Fruit fly (Drosophila melanogaster) whole organism, embryonic: ENCODE results near the gene ClC-a.
A peak's percentile ranks its signal among the peaks of the same experiment; 100 is the strongest.

Experiments
- C15 ChIP-seq: fragments of 200-800 bp; sonication (Bioruptor generic); IDR thresholded peaks from 3 replicates; pipeline ENCODE4 v1.3.6; 2022; ENCODE audit warnings: missing biosample characterization, missing genetic modification characterization
- CG10267 ChIP-seq: fragments of 200-800 bp; sonication (Bioruptor generic); optimal IDR thresholded peaks from 2 replicates; lab custom pipeline; 2018; ENCODE audit warnings: missing biosample characterization, mild to moderate bottlenecking, missing genetic modification characterization, moderate library complexity
- CG10366 ChIP-seq: fragments of 200-800 bp; sonication (Bioruptor generic); IDR thresholded peaks from 2 replicates; pipeline ENCODE4 v1.3.6; 2022; ENCODE audit warnings: missing biosample characterization, missing genetic modification characterization
- CG10431 ChIP-seq: fragments of 200-800 bp; sonication (Bioruptor generic); optimal IDR thresholded peaks from 3 replicates; lab custom pipeline; 2018; ENCODE audit warnings: missing biosample characterization, mild to moderate bottlenecking, missing genetic modification characterization
- CG1233 ChIP-seq: fragments of 200-800 bp; sonication (Bioruptor generic); optimal IDR thresholded peaks from 4 replicates; lab custom pipeline; 2018; ENCODE audit warnings: missing biosample characterization, mild to moderate bottlenecking, missing genetic modification characterization
- CG12744 ChIP-seq: fragments of 200-800 bp; sonication (Bioruptor generic); optimal IDR thresholded peaks from 2 replicates; lab custom pipeline; 2016; ENCODE audit warnings: missing biosample characterization, missing genetic modification characterization
- CG14667 ChIP-seq: fragments of 200-800 bp; sonication (Bioruptor generic); IDR thresholded peaks from 2 replicates; pipeline ENCODE4 v1.3.6; 2022; ENCODE audit warnings: missing biosample characterization, missing genetic modification characterization
- CG15073 ChIP-seq: fragments of 200-800 bp; sonication (Bioruptor generic); optimal IDR thresholded peaks from 2 replicates; lab custom pipeline; 2016; ENCODE audit warnings: missing biosample characterization, missing genetic modification characterization
- CG15269 ChIP-seq: fragments of 200-800 bp; sonication (Bioruptor generic); optimal IDR thresholded peaks from 2 replicates; lab custom pipeline; 2018; ENCODE audit warnings: missing biosample characterization, mild to moderate bottlenecking, missing genetic modification characterization, moderate library complexity
- CG17186 ChIP-seq: fragments of 200-800 bp; sonication (Bioruptor generic); optimal IDR thresholded peaks from 3 replicates; lab custom pipeline; 2017; ENCODE audit warnings: missing biosample characterization, missing genetic modification reagents, missing genetic modification characterization
- CG17802 ChIP-seq: fragments of 200-800 bp; sonication (Bioruptor generic); optimal IDR thresholded peaks from 2 replicates; lab custom pipeline; 2018; ENCODE audit warnings: missing biosample characterization, mild to moderate bottlenecking, missing genetic modification characterization, moderate library complexity
- CG17829 ChIP-seq: fragments of 200-800 bp; optimal IDR thresholded peaks from 2 replicates; lab custom pipeline; 2019; ENCODE audit warnings: missing biosample characterization, mild to moderate bottlenecking, missing genetic modification characterization, moderate library complexity
- CG17912 ChIP-seq: fragments of 200-800 bp; sonication (Bioruptor generic); optimal IDR thresholded peaks from 2 replicates; lab custom pipeline; 2018; ENCODE audit warnings: missing biosample characterization, mild to moderate bottlenecking, missing genetic modification characterization
- CG30020 ChIP-seq: fragments of 200-800 bp; optimal IDR thresholded peaks from 2 replicates; lab custom pipeline; 2019; ENCODE audit warnings: missing biosample characterization, mild to moderate bottlenecking, missing genetic modification characterization, moderate library complexity
- CG31388 ChIP-seq: fragments of 200-800 bp; sonication (Bioruptor generic); optimal IDR thresholded peaks from 2 replicates; lab custom pipeline; 2016; ENCODE audit warnings: missing biosample characterization, missing genetic modification characterization
- CG34224 ChIP-seq: fragments of 200-800 bp; sonication (Bioruptor generic); IDR thresholded peaks from 3 replicates; pipeline ENCODE4 v1.3.6; 2022; ENCODE audit warnings: missing biosample characterization, missing genetic modification characterization; ENCODE audit not compliant: partially characterized antibody
- CG6791 ChIP-seq: fragments of 200-800 bp; sonication (Bioruptor generic); IDR thresholded peaks from 3 replicates; pipeline ENCODE4 v1.3.6; 2022; ENCODE audit warnings: missing biosample characterization, missing genetic modification characterization; ENCODE audit not compliant: partially characterized antibody
- CG9727 ChIP-seq: fragments of 200-800 bp; sonication (Bioruptor generic); optimal IDR thresholded peaks from 3 replicates; lab custom pipeline; 2017; ENCODE audit warnings: missing biosample characterization, mild to moderate bottlenecking, missing genetic modification characterization
- Dek ChIP-seq: fragments of 200-800 bp; sonication (Bioruptor generic); optimal IDR thresholded peaks from 3 replicates; lab custom pipeline; 2019; ENCODE audit warnings: missing biosample characterization, mild to moderate bottlenecking, missing genetic modification characterization, moderate library complexity
- Fer2 ChIP-seq: fragments of 200-800 bp; sonication (Bioruptor generic); optimal IDR thresholded peaks from 2 replicates; lab custom pipeline; 2018; ENCODE audit warnings: missing biosample characterization, mild to moderate bottlenecking, missing genetic modification characterization, moderate library complexity
- H2.0 ChIP-seq: fragments of 200-800 bp; sonication (Bioruptor generic); IDR thresholded peaks from 2 replicates; pipeline ENCODE4 v1.3.6; 2022; ENCODE audit warnings: missing biosample characterization, missing genetic modification characterization
- HLH54F ChIP-seq: fragments of 200-800 bp; sonication (Bioruptor generic); optimal IDR thresholded peaks from 3 replicates; lab custom pipeline; 2016; ENCODE audit warnings: missing biosample characterization, missing genetic modification characterization
- HLHmδ ChIP-seq: fragments of 200-800 bp; sonication (Bioruptor generic); optimal IDR thresholded peaks from 2 replicates; lab custom pipeline; 2018; ENCODE audit warnings: missing biosample characterization, mild to moderate bottlenecking, missing genetic modification characterization, moderate library complexity
- Hmr ChIP-seq: fragments of 200-800 bp; sonication (Bioruptor generic); optimal IDR thresholded peaks from 3 replicates; lab custom pipeline; 2017; ENCODE audit warnings: mild to moderate bottlenecking, missing biosample characterization, missing genetic modification reagents, missing genetic modification characterization
- MESR4 ChIP-seq: fragments of 200-800 bp; sonication (Bioruptor generic); optimal IDR thresholded peaks from 2 replicates; lab custom pipeline; 2018; ENCODE audit warnings: missing biosample characterization, mild to moderate bottlenecking, missing genetic modification characterization, moderate library complexity
- Ptx1 ChIP-seq: fragments of 200-800 bp; sonication (Bioruptor generic); IDR thresholded peaks from 2 replicates; pipeline ENCODE4 v1.3.6; 2022; ENCODE audit warnings: missing biosample characterization, missing genetic modification characterization
- Ravus ChIP-seq: fragments of 200-800 bp; sonication (Bioruptor generic); IDR thresholded peaks from 2 replicates; pipeline ENCODE4 v1.3.6; 2022; ENCODE audit warnings: missing biosample characterization, missing genetic modification characterization
- Stat92E ChIP-seq, 3 experiments: fragments of >200 bp in 2 of 3; fragments of 200-800 bp in 1 of 3; sonication (Bioruptor generic) in 1 of 3; optimal IDR thresholded peaks; 2 replicates each; lab custom pipeline; 2017 to 2019; ENCODE audit warnings: missing biosample characterization in 3 of 3, missing genetic modification characterization in 3 of 3, mild to moderate bottlenecking in 1 of 3, moderate library complexity in 1 of 3
- ac ChIP-seq: fragments of 200-800 bp; sonication (Bioruptor generic); optimal IDR thresholded peaks from 3 replicates; lab custom pipeline; 2017; ENCODE audit warnings: missing biosample characterization, mild to moderate bottlenecking, missing genetic modification characterization
- bab2 ChIP-seq: fragments of 200-800 bp; sonication (Bioruptor generic); optimal IDR thresholded peaks from 2 replicates; lab custom pipeline; 2016; ENCODE audit warnings: missing biosample characterization, missing genetic modification characterization
- chif ChIP-seq, 2 experiments: fragments of 200-800 bp; sonication (Bioruptor generic); optimal IDR thresholded peaks; 3 replicates each; lab custom pipeline; 2016; ENCODE audit warnings: missing biosample characterization in 2 of 2, missing genetic modification characterization in 2 of 2
- emc ChIP-seq: fragments of 200-800 bp; sonication (Bioruptor generic); optimal IDR thresholded peaks from 2 replicates; lab custom pipeline; 2016; ENCODE audit warnings: missing biosample characterization, missing genetic modification characterization
- ewg ChIP-seq: fragments of 200-800 bp; sonication (Bioruptor generic); optimal IDR thresholded peaks from 3 replicates; lab custom pipeline; 2017; ENCODE audit warnings: mild to moderate bottlenecking, missing biosample characterization, missing genetic modification reagents, missing genetic modification characterization
- fru ChIP-seq: fragments of >200 bp; optimal IDR thresholded peaks from 2 replicates; lab custom pipeline; 2017
- gcm ChIP-seq: fragments of 200-800 bp; sonication (Bioruptor generic); optimal IDR thresholded peaks from 2 replicates; lab custom pipeline; 2019; ENCODE audit warnings: missing biosample characterization, mild to moderate bottlenecking, missing genetic modification characterization, moderate library complexity
- hkb ChIP-seq, 2 experiments: fragments of 200-800 bp in 1 of 2; fragments of >200 bp in 1 of 2; sonication (Bioruptor generic) in 1 of 2; IDR thresholded peaks in 1 of 2; optimal IDR thresholded peaks in 1 of 2; 2 replicates each; pipeline versions ENCODE4 v1.3.6 to Lab custom; 2017 to 2022; ENCODE audit warnings: missing biosample characterization in 1 of 2, missing genetic modification characterization in 1 of 2
- hth ChIP-seq: fragments of >200 bp; optimal IDR thresholded peaks from 2 replicates; lab custom pipeline; 2017; ENCODE audit warnings: inconsistent platforms
- jumu ChIP-seq: fragments of 200-800 bp; sonication (Bioruptor generic); optimal IDR thresholded peaks from 3 replicates; lab custom pipeline; 2016; ENCODE audit warnings: missing biosample characterization, missing genetic modification characterization
- klu ChIP-seq: fragments of 200-800 bp; sonication (Bioruptor generic); IDR thresholded peaks from 2 replicates; pipeline ENCODE4 v1.3.6; 2022; ENCODE audit warnings: missing biosample characterization, missing genetic modification characterization
- lmd ChIP-seq: fragments of 200-800 bp; sonication (Bioruptor generic); IDR thresholded peaks from 2 replicates; pipeline ENCODE4 v1.3.6; 2022; ENCODE audit warnings: missing biosample characterization, missing genetic modification characterization
- lola ChIP-seq, 3 experiments: fragments of >200 bp in 2 of 3; fragments of 200-800 bp in 1 of 3; sonication (Bioruptor generic) in 1 of 3; optimal IDR thresholded peaks; 2 replicates each; lab custom pipeline; 2017 to 2019; ENCODE audit warnings: missing biosample characterization in 3 of 3, missing genetic modification characterization in 3 of 3, mild to moderate bottlenecking in 1 of 3, moderate library complexity in 1 of 3
- luna ChIP-seq: fragments of 200-800 bp; sonication (Bioruptor generic); optimal IDR thresholded peaks from 2 replicates; lab custom pipeline; 2016; ENCODE audit warnings: missing biosample characterization, missing genetic modification characterization
- rib ChIP-seq: fragments of 200-800 bp; sonication (Bioruptor generic); IDR thresholded peaks from 2 replicates; pipeline ENCODE4 v1.3.6; 2022; ENCODE audit warnings: missing biosample characterization, missing genetic modification characterization
- sens ChIP-seq: fragments of 200-800 bp; sonication (Bioruptor generic); peaks from one replicate; lab custom pipeline; 2016; ENCODE audit warnings: missing biosample characterization, missing genetic modification characterization
- sna ChIP-seq: fragments of 200-800 bp; sonication (Bioruptor generic); IDR thresholded peaks from 2 replicates; pipeline ENCODE4 v1.3.6; 2022; ENCODE audit warnings: missing biosample characterization, missing genetic modification characterization; ENCODE audit not compliant: partially characterized antibody
- unpg ChIP-seq: fragments of 200-800 bp; sonication (Bioruptor generic); optimal IDR thresholded peaks from 3 replicates; lab custom pipeline; 2018; ENCODE audit warnings: missing biosample characterization, mild to moderate bottlenecking, missing genetic modification characterization, moderate library complexity
- usp ChIP-seq: fragments of >200 bp; optimal IDR thresholded peaks from 2 replicates; lab custom pipeline; 2017; ENCODE audit warnings: missing biosample characterization, missing genetic modification characterization
- yki ChIP-seq: fragments of >200 bp; optimal IDR thresholded peaks from 3 replicates; lab custom pipeline; 2018
- zen ChIP-seq: fragments of 200-800 bp; sonication (Bioruptor generic); optimal IDR thresholded peaks from 3 replicates; lab custom pipeline; 2018; ENCODE audit warnings: missing biosample characterization, mild to moderate bottlenecking, missing genetic modification characterization, moderate library complexity

ClC-a gene

DNA sequence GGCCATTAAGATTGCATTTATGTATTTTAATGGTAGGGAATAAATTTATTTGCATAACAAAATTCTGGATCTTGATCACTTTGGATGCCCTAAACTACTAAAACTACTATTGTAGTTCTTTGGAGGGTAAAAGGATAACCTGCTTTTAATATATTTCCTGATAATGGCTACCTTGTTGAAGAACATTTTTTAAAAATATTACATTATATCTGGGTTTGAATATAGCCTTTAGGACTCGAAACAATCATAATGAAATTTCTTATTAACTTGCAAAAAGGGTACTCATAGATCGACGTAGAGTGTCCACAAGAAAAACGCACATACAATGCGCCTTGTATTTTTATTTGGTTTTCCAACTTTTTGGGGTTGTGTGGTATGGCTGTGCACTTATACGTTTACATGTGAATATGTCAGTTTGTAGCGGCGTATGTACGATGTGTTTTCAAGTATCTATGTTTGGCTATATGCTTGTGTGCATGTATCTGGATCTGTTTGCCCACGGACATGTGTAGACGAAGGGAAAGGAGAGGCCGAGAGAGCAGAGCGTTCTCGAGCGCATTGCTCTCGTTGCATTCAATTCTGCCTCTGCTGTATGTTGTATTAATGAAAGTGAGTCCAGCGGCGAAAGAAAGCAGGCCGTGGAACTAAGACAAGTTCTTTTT is 33.5 kb downstream of the ClC-a start (continued):
- peak; percentile 44 for TF ChIP-seq CG17802 (tag; lab: Kevin White, UChicago)
- no peak for TF ChIP-seq hkb (optimal IDR thresholded peaks at IDR 0.05; lab: Kevin White, UChicago)
- TF ChIP-seq hkb (GFP tag; IDR thresholded peaks at IDR 0.05; lab: Robert Waterston, UW), result peak; percentile 60; the same call in 1 of the 2 replicates
- TF ChIP-seq HLH54F (GFP tag; lab: Kevin White, UChicago), result no peak
- TF ChIP-seq klu (GFP tag; lab: Robert Waterston, UW), result no peak
- no peak for TF ChIP-seq CG14667 (GFP tag; lab: Robert Waterston, UW)
- TF ChIP-seq CG17829 (tag; lab: Kevin White, UChicago), result peak; percentile 71
- TF ChIP-seq CG34224 (GFP tag; lab: Robert Waterston, UW), result no peak
- TF ChIP-seq Stat92E (GFP tag; optimal IDR thresholded peaks at IDR 0.05; lab: Kevin White, UChicago), result no peak
- TF ChIP-seq yki (lab: Kevin White, UChicago), result peak; percentile 53
- TF ChIP-seq CG15269 (tag; lab: Kevin White, UChicago), result peak; percentile 47
- peak; percentile 63 for TF ChIP-seq CG31388 (GFP tag; lab: Kevin White, UChicago)
- no peak for TF ChIP-seq Ravus (GFP tag; lab: Robert Waterston, UW)
- TF ChIP-seq CG1233 (GFP tag; lab: Kevin White, UChicago), result peak; percentile 32
- TF ChIP-seq HLHmδ (GFP tag; lab: Kevin White, UChicago), result peak; percentile 72
- TF ChIP-seq CG10267 (tag; lab: Kevin White, UChicago), result peak; percentile 80
- no peak for TF ChIP-seq usp
- peak in 1 of 3 experiments; percentile 97 for TF ChIP-seq lola (GFP tag; optimal IDR thresholded peaks at IDR 0.05; lab: Kevin White, UChicago)
- TF ChIP-seq gcm, result peak; percentile 70
- TF ChIP-seq CG12744 (GFP tag; lab: Kevin White, UChicago), result peak; percentile 12
- TF ChIP-seq Ptx1 (GFP tag; lab: Robert Waterston, UW), result peak; percentile 35; the same call in 1 of the 2 replicates
- peak; percentile 41; the same call in 1 of the 2 replicates for TF ChIP-seq H2.0 (GFP tag; lab: Robert Waterston, UW)
- TF ChIP-seq ewg (GFP tag; lab: Kevin White, UChicago), result peak; percentile 66
- TF ChIP-seq Dek (tag; lab: Kevin White, UChicago), result peak; percentile 42
- TF ChIP-seq CG30020 (tag; lab: Kevin White, UChicago), result peak; percentile 10
- no peak for TF ChIP-seq hth (lab: Kevin White, UChicago)
- no peak for TF ChIP-seq C15 (GFP tag; lab: Robert Waterston, UW)
- peak; percentile 28 for TF ChIP-seq jumu (GFP tag; lab: Kevin White, UChicago)
- no peak for TF ChIP-seq MESR4 (GFP tag; lab: Kevin White, UChicago)
- peak; percentile 59 for TF ChIP-seq CG10366
- peak; percentile 84 for TF ChIP-seq CG9727 (GFP tag; lab: Kevin White, UChicago)
- TF ChIP-seq CG17912 (GFP tag; lab: Kevin White, UChicago), result no peak
- no peak for TF ChIP-seq Hmr (GFP tag; lab: Kevin White, UChicago)
- no peak for TF ChIP-seq rib (GFP tag; lab: Robert Waterston, UW)
- TF ChIP-seq emc (GFP tag; lab: Kevin White, UChicago), result no peak
- TF ChIP-seq CG6791, result no peak
- TF ChIP-seq CG10431, result peak; percentile 63
- peak; percentile 35 for TF ChIP-seq ac
- peak; percentile 46 for TF ChIP-seq CG17186 (GFP tag; lab: Kevin White, UChicago)
- no peak for TF ChIP-seq Fer2 (tag; lab: Kevin White, UChicago)
- peak; percentile 66 to 84 for TF ChIP-seq chif (GFP tag; optimal IDR thresholded peaks at IDR 0.05; lab: Kevin White, UChicago)
- TF ChIP-seq unpg (GFP tag; lab: Kevin White, UChicago), result peak; percentile 74
- TF ChIP-seq zen, result peak; percentile 70
- peak; percentile 58 for TF ChIP-seq bab2 (GFP tag; lab: Kevin White, UChicago)
- peak; percentile 67; the same call in 1 of the 2 replicates for TF ChIP-seq lmd (GFP tag; lab: Robert Waterston, UW)
- TF ChIP-seq sens (GFP tag; lab: Kevin White, UChicago), result peak; percentile 98
- peak; percentile 43 for TF ChIP-seq CG15073 (GFP tag; lab: Kevin White, UChicago)
- no peak for TF ChIP-seq fru (lab: Kevin White, UChicago)
- no peak for TF ChIP-seq sna
- TF ChIP-seq luna, result no peak
